Worm (Caenorhabditis elegans): Measurements from ENCODE around the gene D1053.3.

D1053.3 gene

ce11 chrX:11734110-11734509 is 2.8 kb downstream of the D1053.3 start:
- peak; percentile 64 for TF ChIP-seq elt-2 (tag; optimal IDR thresholded peaks at IDR 0.05)
- no peak for TF ChIP-seq nfya-1 (tag; optimal IDR thresholded peaks at IDR 0.05; ENCODE audit: insufficient read depth)
- peak; percentile 57 for TF ChIP-seq pqm-1 (tag; optimal IDR thresholded peaks at IDR 0.05)
- TF ChIP-seq hmg-11 (tag; optimal IDR thresholded peaks at IDR 0.05), result no peak
- TF ChIP-seq lsy-12 (tag; optimal IDR thresholded peaks at IDR 0.05), result no peak

ce11 chrX:11732752-11733151 is 4.2 kb downstream of the D1053.3 start:
- no peak for TF ChIP-seq nhr-23 (tag; optimal IDR thresholded peaks at IDR 0.05)
- TF ChIP-seq unc-62 (GFP tag; optimal IDR thresholded peaks at IDR 0.05), result no peak
- TF ChIP-seq jun-1 (tag; optimal IDR thresholded peaks at IDR 0.05), result no peak
- TF ChIP-seq pqm-1 (tag; optimal IDR thresholded peaks at IDR 0.05), result no peak
- no peak for TF ChIP-seq snpc-4 (tag; optimal IDR thresholded peaks at IDR 0.05)
- no peak for TF ChIP-seq fos-1 (tag; optimal IDR thresholded peaks at IDR 0.05)
- no peak for TF ChIP-seq hmg-11 (tag; optimal IDR thresholded peaks at IDR 0.05)
- no peak for TF ChIP-seq aly-2 (tag; optimal IDR thresholded peaks at IDR 0.05)
- no peak for TF ChIP-seq unc-39 (tag; optimal IDR thresholded peaks at IDR 0.05)
- TF ChIP-seq ceh-9 (tag; optimal IDR thresholded peaks at IDR 0.05), result no peak
- TF ChIP-seq egl-27 (tag; optimal IDR thresholded peaks at IDR 0.05), result no peak
- TF ChIP-seq tbx-2 (tag; optimal IDR thresholded peaks at IDR 0.05), result no peak

- TF ChIP-seq fkh-2 (tag; optimal IDR thresholded peaks at IDR 0.05) (no peak), nhr-43 (tag; optimal IDR thresholded peaks at IDR 0.05; ENCODE audit: poor library complexity, severe bottlenecking) (peak; percentile 53), lin-15B (tag; optimal IDR thresholded peaks at IDR 0.05) (no peak), aly-2 (tag; optimal IDR thresholded peaks at IDR 0.05) (no peak), skn-1 (tag; optimal IDR thresholded peaks at IDR 0.05) (peak; percentile 28), R02D3.7 (tag; optimal IDR thresholded peaks at IDR 0.05) (peak; percentile 14), fos-1 (tag; optimal IDR thresholded peaks at IDR 0.05) (no peak), egl-27 (tag; optimal IDR thresholded peaks at IDR 0.05) (no peak), nhr-12 (tag; optimal IDR thresholded peaks at IDR 0.05) (no peak), ceh-9 (tag; optimal IDR thresholded peaks at IDR 0.05) (no peak), nhr-28 (tag; optimal IDR thresholded peaks at IDR 0.05) (no peak), ceh-82 (tag; optimal IDR thresholded peaks at IDR 0.05) (no peak), nhr-77 (tag; optimal IDR thresholded peaks at IDR 0.05) (no peak), nhr-23 (tag; optimal IDR thresholded peaks at IDR 0.05) (peak; percentile 74), fkh-10 (GFP tag; optimal IDR thresholded peaks at IDR 0.05) (no peak), unc-39 (tag; optimal IDR thresholded peaks at IDR 0.05) (no peak), egl-5 (tag; optimal IDR thresholded peaks at IDR 0.05) (no peak), ztf-11 (tag; optimal IDR thresholded peaks at IDR 0.05) (no peak), ceh-28 (tag; optimal IDR thresholded peaks at IDR 0.05) (peak; percentile 44), jun-1 (tag; optimal IDR thresholded peaks at IDR 0.05) (peak; percentile 51), nhr-237 (tag; optimal IDR thresholded peaks at IDR 0.05) (no peak), nhr-25 (tag; optimal IDR thresholded peaks at IDR 0.05) (peak; percentile 73), pqm-1 (tag; optimal IDR thresholded peaks at IDR 0.05) (peak; percentile 99), elt-2 (tag; optimal IDR thresholded peaks at IDR 0.05) (peak; percentile 94), lin-39 (tag; optimal IDR thresholded peaks at IDR 0.05) (no peak), ztf-4 (tag; optimal IDR thresholded peaks at IDR 0.05) (no peak), ama-1 (optimal IDR thresholded peaks at IDR 0.05) (no peak), pha-4 (tag; optimal IDR thresholded peaks at IDR 0.05) (peak; percentile 79), mdl-1 (tag; optimal IDR thresholded peaks at IDR 0.05) (peak; percentile 78), elt-3 (tag; optimal IDR thresholded peaks at IDR 0.05) (peak in 2 of 3 experiments; percentile 77 to 85)
Observed at ce11 chrX:11727761-11728160, 9.2 kb downstream of the D1053.3 start, which contains the start of the genes gst-42 and D1053.2. Gene gst-42 (minus strand): TSS chrX:11727936. Gene D1053.2 (plus strand): TSS chrX:11728151.

- TF ChIP-seq nhr-25 (tag; optimal IDR thresholded peaks at IDR 0.05), result peak; percentile 37
- peak in 1 of 3 experiments; percentile 53 for TF ChIP-seq elt-3 (tag; optimal IDR thresholded peaks at IDR 0.05)
- no peak for TF ChIP-seq ama-1 (optimal IDR thresholded peaks at IDR 0.05)
- no peak for TF ChIP-seq eor-1 (tag; optimal IDR thresholded peaks at IDR 0.05)
- TF ChIP-seq nhr-28 (tag; optimal IDR thresholded peaks at IDR 0.05), result no peak
- TF ChIP-seq nhr-11 (tag; optimal IDR thresholded peaks at IDR 0.05), result no peak
- peak; percentile 10 for TF ChIP-seq nhr-23 (tag; optimal IDR thresholded peaks at IDR 0.05)
- TF ChIP-seq elt-1 (tag; optimal IDR thresholded peaks at IDR 0.05), result peak; percentile 89
- no peak for TF ChIP-seq lin-15B (tag; optimal IDR thresholded peaks at IDR 0.05)
- TF ChIP-seq elt-2 (tag; optimal IDR thresholded peaks at IDR 0.05), result no peak
Observed at ce11 chrX:11726450-11726849, 10.5 kb downstream of the D1053.3 start.

Measured in whole organism, L3 larva.